Worm (Caenorhabditis elegans) whole organism, late embryonic: ENCODE data around the gene tbx-37.

ENCODE experiments used
- C08G9.2 ChIP-seq: sonication (generic microtip); optimal IDR thresholded peaks from 2 replicates; lab custom pipeline; 2016; ENCODE audit warnings: mild to moderate bottlenecking, missing genetic modification characterization, moderate library complexity, missing compliant biosample characterization
- ceh-14 ChIP-seq: sonication (generic microtip); optimal IDR thresholded peaks from 2 replicates; lab custom pipeline; 2016; ENCODE audit warnings: missing genotype, missing genetic modification characterization, missing compliant biosample characterization
- ceh-31 ChIP-seq: sonication (generic microtip); optimal IDR thresholded peaks from 2 replicates; lab custom pipeline; 2016; ENCODE audit warnings: missing genetic modification characterization, missing compliant biosample characterization
- hlh-8 ChIP-seq: sonication (generic microtip); optimal IDR thresholded peaks from 2 replicates; lab custom pipeline; 2016; ENCODE audit warnings: missing genotype, missing genetic modification characterization, missing compliant biosample characterization
- pha-4 ChIP-seq: fragments of 150-350 bp; optimal IDR thresholded peaks from 2 replicates; lab custom pipeline; 2018; ENCODE audit warnings: missing biosample characterization, missing genetic modification reagents, missing genetic modification characterization

- no peak for TF ChIP-seq C08G9.2 (tag; lab: Kevin White, UChicago)
- TF ChIP-seq ceh-14 (tag; lab: Kevin White, UChicago): no peak
- TF ChIP-seq ceh-31 (tag; lab: Kevin White, UChicago): no peak
- TF ChIP-seq pha-4 (tag; lab: Kevin White, UChicago): no peak
- TF ChIP-seq hlh-8 (tag; lab: Kevin White, UChicago): no peak
These were observed 25.0 kb upstream of the tbx-37 start, which contains the start of gene Y47D3A.32 for ce11 chrIII:11251718-11252441.
